Worm (Caenorhabditis elegans) whole organism, L4 larva: ENCODE results near the gene fbxb-35.

Source experiments
- T20F7.1 ChIP-seq: fragments of 200-800 bp; sonication (Bioruptor generic); optimal IDR thresholded peaks from 2 replicates; lab custom pipeline; 2018; ENCODE audit warnings: mild to moderate bottlenecking, missing genetic modification characterization, missing compliant biosample characterization
- Y105C5A.15 ChIP-seq: fragments of 200-800 bp; sonication (Bioruptor generic); IDR thresholded peaks from 2 replicates; pipeline ENCODE4 v1.3.6; 2022; ENCODE audit warnings: missing genetic modification characterization, missing compliant biosample characterization
- Y5F2A.4 ChIP-seq: fragments of 200-800 bp; sonication (Bioruptor generic); optimal IDR thresholded peaks from 2 replicates; lab custom pipeline; 2018; ENCODE audit warnings: mild to moderate bottlenecking, missing genetic modification characterization, missing compliant biosample characterization
- ZK546.5 ChIP-seq, 2 experiments: sonication (generic microtip); optimal IDR thresholded peaks; 2 replicates each; lab custom pipeline; 2017; ENCODE audit warnings: missing biosample characterization in 2 of 2, missing genetic modification characterization in 2 of 2
- aha-1 ChIP-seq: fragments of 150-350 bp; peaks from one replicate; lab custom pipeline; 2014; ENCODE audit warnings: missing biosample characterization, missing genetic modification characterization
- ceh-44 ChIP-seq: fragments of 200-800 bp; sonication (Bioruptor generic); IDR thresholded peaks from 2 replicates; pipeline ENCODE4 v1.3.6; 2022; ENCODE audit warnings: missing genetic modification reagents, missing genetic modification characterization, missing compliant biosample characterization
- ces-1 ChIP-seq: fragments of 150-350 bp; sonication (generic microtip); optimal IDR thresholded peaks from 4 replicates; lab custom pipeline; 2014; ENCODE audit warnings: missing biosample characterization, missing genetic modification reagents, missing genetic modification characterization
- daf-12 ChIP-seq: fragments of 150-350 bp; optimal IDR thresholded peaks from 2 replicates; lab custom pipeline; 2014; ENCODE audit warnings: missing biosample characterization, missing genetic modification reagents, missing genetic modification characterization
- daf-8 ChIP-seq: fragments of 200-800 bp; sonication (Bioruptor generic); IDR thresholded peaks from 2 replicates; pipeline ENCODE4 v1.3.6; 2022; ENCODE audit warnings: missing genetic modification characterization, missing compliant biosample characterization
- dpl-1 ChIP-seq: fragments of 150-350 bp; optimal IDR thresholded peaks from 2 replicates; lab custom pipeline; 2014; ENCODE audit warnings: missing biosample characterization, missing genetic modification reagents, missing genetic modification characterization
- dve-1 ChIP-seq: sonication (generic microtip); optimal IDR thresholded peaks from 2 replicates; lab custom pipeline; 2017; ENCODE audit warnings: antibody characterized with exemption, mild to moderate bottlenecking, missing genetic modification characterization, missing compliant biosample characterization; ENCODE audit not compliant: insufficient read depth
- egl-27 ChIP-seq: sonication (generic microtip); optimal IDR thresholded peaks from 3 replicates; lab custom pipeline; 2017; ENCODE audit warnings: missing biosample characterization, missing genetic modification reagents, missing genetic modification characterization
- hlh-11 ChIP-seq: fragments of 200-800 bp; sonication (Bioruptor generic); optimal IDR thresholded peaks from 2 replicates; lab custom pipeline; 2018; ENCODE audit warnings: mild to moderate bottlenecking, missing genetic modification characterization, missing compliant biosample characterization
- lim-7 ChIP-seq: fragments of 200-800 bp; sonication (Bioruptor generic); IDR thresholded peaks from 2 replicates; pipeline ENCODE4 v1.3.6; 2022; ENCODE audit warnings: missing genetic modification characterization, missing compliant biosample characterization
- lin-1 ChIP-seq: fragments of 200-800 bp; sonication (Bioruptor generic); IDR thresholded peaks from 2 replicates; pipeline ENCODE4 v1.3.6; 2022; ENCODE audit warnings: missing genetic modification reagents, missing genetic modification characterization, missing compliant biosample characterization
- lin-38 ChIP-seq: fragments of 200-800 bp; sonication (Bioruptor generic); IDR thresholded peaks from 2 replicates; pipeline ENCODE4 v1.3.6; 2022; ENCODE audit warnings: missing genetic modification reagents, missing genetic modification characterization, missing compliant biosample characterization
- lir-3 ChIP-seq: sonication (generic microtip); optimal IDR thresholded peaks from 2 replicates; lab custom pipeline; 2016; ENCODE audit warnings: mild to moderate bottlenecking, missing genetic modification characterization, missing compliant biosample characterization
- madf-5 ChIP-seq, 2 experiments: fragments of 200-800 bp; sonication (Bioruptor generic); IDR thresholded peaks; 2 replicates each; pipeline ENCODE4 v1.3.6; 2022; ENCODE audit warnings: missing compliant biosample characterization in 2 of 2, missing genetic modification characterization in 2 of 2
- mdl-1 ChIP-seq, 2 experiments: fragments of 150-350 bp in 1 of 2; sonication (generic microtip) in 1 of 2; optimal IDR thresholded peaks; 2 replicates each; lab custom pipeline; 2014 to 2017; ENCODE audit warnings: missing biosample characterization in 2 of 2, missing genetic modification characterization in 2 of 2
- mxl-2 ChIP-seq: fragments of 200-800 bp; sonication (Bioruptor generic); conservative IDR thresholded peaks from 2 replicates; pipeline ENCODE4 v1.3.6; 2022; ENCODE audit warnings: missing genetic modification reagents, missing genetic modification characterization, missing compliant biosample characterization
- mxl-3 ChIP-seq: fragments of 200-800 bp; sonication (Bioruptor generic); optimal IDR thresholded peaks from 2 replicates; lab custom pipeline; 2018; ENCODE audit warnings: mild to moderate bottlenecking, missing genetic modification characterization, missing compliant biosample characterization
- nhr-237 ChIP-seq: sonication (generic microtip); optimal IDR thresholded peaks from 2 replicates; lab custom pipeline; 2017; ENCODE audit warnings: missing biosample characterization, missing genetic modification characterization
- nhr-77 ChIP-seq: fragments of 150-350 bp; optimal IDR thresholded peaks from 2 replicates; lab custom pipeline; 2014; ENCODE audit warnings: missing biosample characterization, missing genetic modification characterization
- php-3 ChIP-seq: fragments of 200-800 bp; sonication (Bioruptor generic); IDR thresholded peaks from 2 replicates; pipeline ENCODE4 v1.3.6; 2022; ENCODE audit warnings: missing genetic modification reagents, missing genetic modification characterization, missing compliant biosample characterization
- saeg-2 ChIP-seq: fragments of 200-800 bp; sonication (Bioruptor generic); IDR thresholded peaks from 2 replicates; pipeline ENCODE4 v1.3.6; 2022; ENCODE audit warnings: missing genetic modification reagents, missing genetic modification characterization, missing compliant biosample characterization
- sdz-12 ChIP-seq: fragments of 200-800 bp; sonication (Bioruptor generic); optimal IDR thresholded peaks from 2 replicates; lab custom pipeline; 2018; ENCODE audit warnings: mild to moderate bottlenecking, missing genetic modification characterization, missing compliant biosample characterization
- tag-97 ChIP-seq: fragments of 200-800 bp; sonication (Bioruptor generic); IDR thresholded peaks from 2 replicates; pipeline ENCODE4 v1.3.6; 2022; ENCODE audit warnings: missing genetic modification characterization, missing compliant biosample characterization
- unc-130 ChIP-seq: sonication (generic microtip); optimal IDR thresholded peaks from 2 replicates; lab custom pipeline; 2016; ENCODE audit warnings: missing genetic modification reagents, missing genetic modification characterization, missing compliant biosample characterization
- unc-39 ChIP-seq: sonication (generic microtip); optimal IDR thresholded peaks from 2 replicates; lab custom pipeline; 2017; ENCODE audit warnings: missing biosample characterization, missing genetic modification characterization
- unc-62 ChIP-seq, 3 experiments: fragments of 150-350 bp in 1 of 3; sonication (generic microtip); optimal IDR thresholded peaks in 2 of 3; peaks in 1 of 3; 1 replicate in 1 of 3; 2 replicates in 2 of 3; lab custom pipeline; 2014 to 2017; ENCODE audit warnings: missing biosample characterization in 3 of 3, missing genetic modification characterization in 3 of 3, missing genetic modification reagents in 3 of 3, missing genotype in 1 of 3

The fbxb-35 gene

ce11 chrII:2026525-2026924, 24.9 kb upstream of the fbxb-35 start, which contains the start of gene bath-21:
Gene bath-21, minus strand, starts transcription at chrII:2026625.
- TF ChIP-seq lir-3 (no peak), unc-62 (GFP tag; optimal IDR thresholded peaks at IDR 0.05 in 1 of 2; lab: Kevin White, UChicago) (peak in 1 of 2 experiments; percentile 84), unc-62 (tag; optimal IDR thresholded peaks at IDR 0.05; lab: Kevin White, UChicago) (no peak)

- no peak for TF ChIP-seq lin-1 (GFP tag; lab: Robert Waterston, UW)
- no peak for TF ChIP-seq dve-1 (tag; lab: Kevin White, UChicago)
- no peak for TF ChIP-seq lim-7 (GFP tag; lab: Robert Waterston, UW)
- TF ChIP-seq mdl-1 (tag; optimal IDR thresholded peaks at IDR 0.05; lab: Kevin White, UChicago) = no peak
- TF ChIP-seq nhr-237 (tag; lab: Kevin White, UChicago) = no peak
- TF ChIP-seq ZK546.5 (tag; optimal IDR thresholded peaks at IDR 0.05; lab: Kevin White, UChicago) = no peak
- no peak for TF ChIP-seq daf-12 (tag; lab: Kevin White, UChicago)
- TF ChIP-seq mxl-3 (GFP tag; lab: Kevin White, UChicago) = no peak
- TF ChIP-seq, all 104 proteins: peak for 0
Observed at ce11 chrII:2028712-2029111, 22.8 kb upstream of the fbxb-35 start, which contains the start of gene bath-1. Gene bath-1, minus strand, starts transcription at chrII:2028812.

ce11 chrII:2030367-2030766, 21.1 kb upstream of the fbxb-35 start, which contains the start of gene bath-3:
Gene bath-3, minus strand, starts transcription at chrII:2030467.
- TF ChIP-seq madf-5 (GFP tag; IDR thresholded peaks at IDR 0.05; lab: Robert Waterston, UW) = no peak
- TF ChIP-seq ceh-44 (GFP tag; lab: Robert Waterston, UW) = no peak
- TF ChIP-seq mxl-3 (GFP tag; lab: Kevin White, UChicago) = no peak
- no peak for TF ChIP-seq php-3 (GFP tag; lab: Robert Waterston, UW)
- TF ChIP-seq tag-97 (GFP tag; lab: Robert Waterston, UW) = no peak

ce11 chrII:2031852-2032251, 19.6 kb upstream of the fbxb-35 start, which contains the start of gene bath-5:
Gene bath-5, minus strand, starts transcription at chrII:2031952.
- TF ChIP-seq daf-12 (tag; lab: Kevin White, UChicago) (no peak), mdl-1 (tag; optimal IDR thresholded peaks at IDR 0.05; lab: Kevin White, UChicago) (no peak), egl-27 (tag; lab: Kevin White, UChicago) (no peak), nhr-237 (tag; lab: Kevin White, UChicago) (no peak), daf-8 (GFP tag; lab: Robert Waterston, UW) (no peak), mxl-2 (GFP tag; lab: Robert Waterston, UW) (no peak), lin-1 (GFP tag; lab: Robert Waterston, UW) (no peak), nhr-77 (tag; lab: Kevin White, UChicago) (no peak), ces-1 (GFP tag; lab: Kevin White, UChicago) (no peak), saeg-2 (GFP tag; lab: Robert Waterston, UW) (no peak), Y105C5A.15 (no peak), unc-39 (tag; lab: Kevin White, UChicago) (no peak), lir-3 (no peak), hlh-11 (tag; lab: Kevin White, UChicago) (no peak), Y5F2A.4 (GFP tag; lab: Kevin White, UChicago) (no peak), T20F7.1 (GFP tag; lab: Kevin White, UChicago) (no peak), unc-130 (GFP tag; lab: Kevin White, UChicago) (no peak), lim-7 (GFP tag; lab: Robert Waterston, UW) (no peak), sdz-12 (GFP tag; lab: Kevin White, UChicago) (no peak)

DNA sequence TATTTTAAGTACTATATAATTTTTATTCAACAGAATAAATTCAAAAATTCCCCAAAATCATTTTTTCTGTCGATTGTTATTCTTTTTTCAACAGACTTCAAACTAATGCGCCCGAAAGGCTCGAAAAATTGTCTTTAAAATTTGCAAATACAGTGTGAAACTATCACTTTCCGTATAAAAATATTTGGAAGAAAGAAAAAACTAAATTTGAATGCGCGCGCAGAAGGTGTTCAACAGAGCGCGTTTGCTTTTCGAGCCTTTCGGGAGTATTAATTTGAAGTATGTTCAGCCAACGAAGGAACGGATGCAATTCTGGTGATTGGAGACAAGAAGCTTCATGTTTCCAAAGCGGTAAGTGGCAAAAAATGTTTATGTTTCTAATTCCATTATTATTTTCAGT, 19.2 kb upstream of the fbxb-35 start, which contains the start of gene btb-4:
Gene btb-4 (plus strand): TSS at position 35 of the 400 bp plus-strand sequence.
- peak; percentile 24 for TF ChIP-seq dpl-1 (GFP tag; lab: Kevin White, UChicago)
- peak; percentile 68 for TF ChIP-seq lin-38 (GFP tag; lab: Robert Waterston, UW)
- TF ChIP-seq aha-1 (tag; lab: Kevin White, UChicago) = peak; percentile 3
- TF ChIP-seq, all 104 proteins: peak for 3; not testable (repeated sequence) for 101
